Fruit fly (Drosophila melanogaster) whole organism, embryonic: ENCODE results near the gene CG12206.

ENCODE experiments used
- Ada2b ChIP-seq: fragments of 200-800 bp; sonication (Bioruptor generic); IDR thresholded peaks from 2 replicates; pipeline ENCODE4 v1.3.6; 2022; ENCODE audit warnings: missing biosample characterization, missing genetic modification characterization
- Antp ChIP-seq: fragments of 200-800 bp; sonication (Bioruptor generic); optimal IDR thresholded peaks from 3 replicates; lab custom pipeline; 2016; ENCODE audit warnings: missing biosample characterization, missing genetic modification characterization
- Bdp1 ChIP-seq: fragments of 200-800 bp; sonication (Bioruptor generic); optimal IDR thresholded peaks from 3 replicates; lab custom pipeline; 2016; ENCODE audit warnings: missing biosample characterization, missing genetic modification characterization
- Bteb2 ChIP-seq: fragments of 200-800 bp; sonication (Bioruptor generic); optimal IDR thresholded peaks from 2 replicates; lab custom pipeline; 2016; ENCODE audit warnings: missing biosample characterization, missing genetic modification characterization
- CG10431 ChIP-seq: fragments of 200-800 bp; sonication (Bioruptor generic); optimal IDR thresholded peaks from 3 replicates; lab custom pipeline; 2018; ENCODE audit warnings: missing biosample characterization, mild to moderate bottlenecking, missing genetic modification characterization
- CG10959 ChIP-seq: fragments of 200-800 bp; sonication (Bioruptor generic); IDR thresholded peaks from 2 replicates; pipeline ENCODE4 v1.3.6; 2022; ENCODE audit warnings: missing biosample characterization, missing genetic modification characterization
- CG11398 ChIP-seq: fragments of 200-800 bp; sonication (Bioruptor generic); optimal IDR thresholded peaks from 2 replicates; lab custom pipeline; 2016; ENCODE audit warnings: missing biosample characterization, missing genetic modification characterization
- CG12391 ChIP-seq: fragments of 200-800 bp; sonication (Bioruptor generic); optimal IDR thresholded peaks from 3 replicates; lab custom pipeline; 2018; ENCODE audit warnings: missing biosample characterization, mild to moderate bottlenecking, missing genetic modification characterization, moderate library complexity
- CG13894 ChIP-seq: fragments of 200-800 bp; sonication (Bioruptor generic); optimal IDR thresholded peaks from 3 replicates; lab custom pipeline; 2018; ENCODE audit warnings: missing biosample characterization, mild to moderate bottlenecking, missing genetic modification characterization, moderate library complexity
- CG14441 ChIP-seq: fragments of 200-800 bp; sonication (Bioruptor generic); IDR thresholded peaks from 2 replicates; pipeline ENCODE4 v1.3.6; 2022; ENCODE audit warnings: missing biosample characterization, missing genetic modification characterization
- CG14710 ChIP-seq: fragments of 200-800 bp; sonication (Bioruptor generic); optimal IDR thresholded peaks from 3 replicates; lab custom pipeline; 2019; ENCODE audit warnings: missing biosample characterization, mild to moderate bottlenecking, missing genetic modification characterization, moderate library complexity
- CG15073 ChIP-seq: fragments of 200-800 bp; sonication (Bioruptor generic); optimal IDR thresholded peaks from 2 replicates; lab custom pipeline; 2016; ENCODE audit warnings: missing biosample characterization, missing genetic modification characterization
- CG1529 ChIP-seq: fragments of 200-800 bp; sonication (Bioruptor generic); optimal IDR thresholded peaks from 3 replicates; lab custom pipeline; 2018; ENCODE audit warnings: missing biosample characterization, missing genetic modification characterization
- CG15514 ChIP-seq: fragments of 200-800 bp; sonication (Bioruptor generic); optimal IDR thresholded peaks from 3 replicates; lab custom pipeline; 2017; ENCODE audit warnings: missing biosample characterization, missing genetic modification characterization, mild to moderate bottlenecking, moderate library complexity, missing genetic modification reagents
- CG16815 ChIP-seq: fragments of 200-800 bp; sonication (Bioruptor generic); optimal IDR thresholded peaks from 3 replicates; lab custom pipeline; 2017; ENCODE audit warnings: missing biosample characterization, mild to moderate bottlenecking, missing genetic modification characterization
- CG16863 ChIP-seq: fragments of 200-800 bp; sonication (Bioruptor generic); optimal IDR thresholded peaks from 3 replicates; lab custom pipeline; 2016; ENCODE audit warnings: missing biosample characterization, missing genetic modification characterization
- CG17829 ChIP-seq: fragments of 200-800 bp; optimal IDR thresholded peaks from 2 replicates; lab custom pipeline; 2019; ENCODE audit warnings: missing biosample characterization, mild to moderate bottlenecking, missing genetic modification characterization, moderate library complexity
- CG18764 ChIP-seq: fragments of 200-800 bp; sonication (Bioruptor generic); optimal IDR thresholded peaks from 3 replicates; lab custom pipeline; 2016; ENCODE audit warnings: missing biosample characterization, missing genetic modification characterization
- CG3065 ChIP-seq: fragments of 200-800 bp; sonication (Bioruptor generic); optimal IDR thresholded peaks from 2 replicates; lab custom pipeline; 2016; ENCODE audit warnings: missing biosample characterization, missing genetic modification characterization
- CG33213 ChIP-seq: fragments of 200-800 bp; sonication (Bioruptor generic); optimal IDR thresholded peaks from 3 replicates; lab custom pipeline; 2016; ENCODE audit warnings: missing biosample characterization, missing genetic modification characterization
- CG4328 ChIP-seq: fragments of 200-800 bp; sonication (Bioruptor generic); optimal IDR thresholded peaks from 3 replicates; lab custom pipeline; 2017; ENCODE audit warnings: missing biosample characterization, missing genetic modification reagents, missing genetic modification characterization
- CG6175 ChIP-seq: fragments of 200-800 bp; sonication (Bioruptor generic); IDR thresholded peaks from 3 replicates; pipeline ENCODE4 v1.3.6; 2022; ENCODE audit warnings: missing biosample characterization, missing genetic modification characterization
- CG6791 ChIP-seq: fragments of 200-800 bp; sonication (Bioruptor generic); IDR thresholded peaks from 3 replicates; pipeline ENCODE4 v1.3.6; 2022; ENCODE audit warnings: missing biosample characterization, missing genetic modification characterization; ENCODE audit not compliant: partially characterized antibody
- CG8388 ChIP-seq: fragments of 200-800 bp; sonication (Bioruptor generic); optimal IDR thresholded peaks from 2 replicates; lab custom pipeline; 2019; ENCODE audit warnings: missing biosample characterization, mild to moderate bottlenecking, missing genetic modification characterization, moderate library complexity
- CG9817 ChIP-seq: fragments of 200-800 bp; sonication (Bioruptor generic); optimal IDR thresholded peaks from 2 replicates; lab custom pipeline; 2018; ENCODE audit warnings: missing biosample characterization, mild to moderate bottlenecking, missing genetic modification characterization, moderate library complexity
- Chrac-16 ChIP-seq: fragments of 200-800 bp; sonication (Bioruptor generic); optimal IDR thresholded peaks from 3 replicates; lab custom pipeline; 2016; ENCODE audit warnings: missing biosample characterization, missing genetic modification characterization
- E2f1 ChIP-seq: fragments of 200-800 bp; sonication (Bioruptor generic); IDR thresholded peaks from 2 replicates; pipeline ENCODE4 v1.3.6; 2022; ENCODE audit warnings: missing biosample characterization, missing genetic modification characterization
- E2f2 ChIP-seq: fragments of 200-800 bp; sonication (Bioruptor generic); IDR thresholded peaks from 2 replicates; pipeline ENCODE4 v1.3.6; 2022; ENCODE audit warnings: missing biosample characterization, missing genetic modification characterization
- ERR ChIP-seq: fragments of 200-800 bp; sonication (Bioruptor generic); optimal IDR thresholded peaks from 2 replicates; lab custom pipeline; 2016; ENCODE audit warnings: missing biosample characterization, missing genetic modification characterization
- Ets65A ChIP-seq: fragments of 200-800 bp; sonication (Bioruptor generic); peaks from one replicate; lab custom pipeline; 2016; ENCODE audit warnings: missing biosample characterization, missing genetic modification characterization
- Max ChIP-seq: fragments of 200-800 bp; sonication (Bioruptor generic); optimal IDR thresholded peaks from 2 replicates; lab custom pipeline; 2016; ENCODE audit warnings: missing biosample characterization, mild to moderate bottlenecking, missing genetic modification characterization
- Mrtf ChIP-seq: fragments of 200-800 bp; sonication (Bioruptor generic); IDR thresholded peaks from 3 replicates; pipeline ENCODE4 v1.3.6; 2022; ENCODE audit warnings: missing biosample characterization, missing genetic modification characterization
- Pdp1 ChIP-seq, 2 experiments: fragments of 200-800 bp; sonication (Bioruptor generic); optimal IDR thresholded peaks; 3 replicates each; lab custom pipeline; 2016; ENCODE audit warnings: missing biosample characterization in 2 of 2, missing genetic modification characterization in 2 of 2, mild to moderate bottlenecking in 1 of 2, moderate library complexity in 1 of 2
- bigmax ChIP-seq: fragments of 200-800 bp; sonication (Bioruptor generic); optimal IDR thresholded peaks from 2 replicates; lab custom pipeline; 2018; ENCODE audit warnings: missing biosample characterization, mild to moderate bottlenecking, missing genetic modification characterization
- br ChIP-seq: fragments of >200 bp; optimal IDR thresholded peaks from 2 replicates; lab custom pipeline; 2017
- caup ChIP-seq: fragments of 200-800 bp; sonication (Bioruptor generic); optimal IDR thresholded peaks from 3 replicates; lab custom pipeline; 2017; ENCODE audit warnings: missing biosample characterization, mild to moderate bottlenecking, missing genetic modification characterization, moderate library complexity; ENCODE audit not compliant: severe bottlenecking
- cg ChIP-seq: fragments of 200-800 bp; sonication (Bioruptor generic); optimal IDR thresholded peaks from 3 replicates; lab custom pipeline; 2019; ENCODE audit warnings: missing biosample characterization, mild to moderate bottlenecking, missing genetic modification characterization, moderate library complexity
- ems ChIP-seq: fragments of 200-800 bp; sonication (Bioruptor generic); optimal IDR thresholded peaks from 3 replicates; lab custom pipeline; 2016; ENCODE audit warnings: missing biosample characterization, missing genetic modification characterization
- ewg ChIP-seq: fragments of 200-800 bp; sonication (Bioruptor generic); optimal IDR thresholded peaks from 3 replicates; lab custom pipeline; 2017; ENCODE audit warnings: mild to moderate bottlenecking, missing biosample characterization, missing genetic modification reagents, missing genetic modification characterization
- fd3F ChIP-seq: fragments of 200-800 bp; sonication (Bioruptor generic); optimal IDR thresholded peaks from 2 replicates; lab custom pipeline; 2018; ENCODE audit warnings: missing biosample characterization, mild to moderate bottlenecking, missing genetic modification characterization, moderate library complexity
- grau ChIP-seq: fragments of 200-800 bp; optimal IDR thresholded peaks from 3 replicates; lab custom pipeline; 2019; ENCODE audit warnings: missing biosample characterization, mild to moderate bottlenecking, missing genetic modification characterization, moderate library complexity
- ken ChIP-seq: fragments of 200-800 bp; sonication (Bioruptor generic); IDR thresholded peaks from 3 replicates; pipeline ENCODE4 v1.3.6; 2022; ENCODE audit warnings: missing biosample characterization, missing genetic modification characterization
- lmd ChIP-seq: fragments of 200-800 bp; sonication (Bioruptor generic); IDR thresholded peaks from 2 replicates; pipeline ENCODE4 v1.3.6; 2022; ENCODE audit warnings: missing biosample characterization, missing genetic modification characterization
- peb ChIP-seq: fragments of 200-800 bp; sonication (Bioruptor generic); IDR thresholded peaks from 2 replicates; pipeline ENCODE4 v1.3.6; 2022; ENCODE audit warnings: missing biosample characterization, missing genetic modification characterization
- sc ChIP-seq, 3 experiments: fragments of >200 bp in 2 of 3; fragments of 200-800 bp in 1 of 3; sonication (Bioruptor generic) in 1 of 3; optimal IDR thresholded peaks; 2 replicates in 2 of 3; 3 replicates in 1 of 3; lab custom pipeline; 2017; ENCODE audit warnings: mild to moderate bottlenecking in 1 of 3, missing biosample characterization in 1 of 3, missing genetic modification characterization in 1 of 3, missing genetic modification reagents in 1 of 3
- sim ChIP-seq: fragments of 200-800 bp; sonication (Bioruptor generic); IDR thresholded peaks from 2 replicates; pipeline ENCODE4 v1.3.6; 2022; ENCODE audit warnings: missing biosample characterization, missing genetic modification characterization
- slbo ChIP-seq: fragments of 200-800 bp; sonication (Bioruptor generic); IDR thresholded peaks from 2 replicates; pipeline ENCODE4 v1.3.6; 2022; ENCODE audit warnings: missing biosample characterization, missing genetic modification characterization
- so ChIP-seq: fragments of 200-800 bp; sonication (Bioruptor generic); IDR thresholded peaks from 3 replicates; pipeline ENCODE4 v1.3.6; 2022; ENCODE audit warnings: missing biosample characterization, missing genetic modification characterization
- twi ChIP-seq: fragments of 200-800 bp; optimal IDR thresholded peaks from 2 replicates; lab custom pipeline; 2019; ENCODE audit warnings: missing biosample characterization, mild to moderate bottlenecking, missing genetic modification characterization, moderate library complexity
- usp ChIP-seq: fragments of >200 bp; optimal IDR thresholded peaks from 2 replicates; lab custom pipeline; 2017; ENCODE audit warnings: missing biosample characterization, missing genetic modification characterization
- wor ChIP-seq: fragments of 200-800 bp; sonication (Bioruptor generic); IDR thresholded peaks from 2 replicates; pipeline ENCODE4 v1.3.6; 2022; ENCODE audit warnings: missing biosample characterization, missing genetic modification characterization

CG12206 gene

DNA sequence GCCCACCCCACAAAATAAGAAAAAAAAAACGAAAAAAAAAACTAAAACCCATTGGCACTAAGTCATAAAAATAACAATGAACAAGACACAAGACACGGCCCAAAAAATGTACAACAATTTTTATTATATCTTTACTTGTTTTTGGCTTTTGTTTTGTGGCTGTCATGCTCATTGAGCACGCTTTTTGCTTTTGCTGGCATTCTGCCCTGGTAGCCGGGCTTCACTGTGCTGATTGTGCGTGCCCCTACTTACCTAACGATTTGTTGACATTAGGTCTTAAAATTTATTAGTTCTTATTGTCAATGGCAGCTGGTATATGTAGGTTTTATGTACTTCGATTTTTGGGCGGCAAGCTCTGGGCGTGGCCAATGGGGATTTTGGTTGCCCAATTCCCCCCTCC lies 15.8 kb downstream of the CG12206 start (continued):
- TF ChIP-seq CG13894: no peak
- TF ChIP-seq CG15073 (GFP tag; lab: Kevin White, UChicago): no peak
- TF ChIP-seq Chrac-16 (GFP tag; lab: Kevin White, UChicago): no peak
- no peak for TF ChIP-seq Bdp1
- TF ChIP-seq CG3065: no peak
- no peak for TF ChIP-seq E2f2 (GFP tag; lab: Robert Waterston, UW)
- no peak for TF ChIP-seq CG15514
- TF ChIP-seq ems (GFP tag; lab: Kevin White, UChicago): no peak
- no peak for TF ChIP-seq Mrtf (GFP tag; lab: Robert Waterston, UW)
- TF ChIP-seq CG16863 (GFP tag; lab: Kevin White, UChicago): no peak
- no peak for TF ChIP-seq Ada2b (GFP tag; lab: Robert Waterston, UW)
- TF ChIP-seq Bteb2 (GFP tag; lab: Kevin White, UChicago): no peak
- no peak for TF ChIP-seq Max (GFP tag; lab: Kevin White, UChicago)
- TF ChIP-seq wor: no peak
- no peak for TF ChIP-seq CG14441 (GFP tag; lab: Robert Waterston, UW)
- no peak for TF ChIP-seq br (lab: Kevin White, UChicago)
- TF ChIP-seq ERR (GFP tag; lab: Kevin White, UChicago): no peak
- peak; percentile 40 for TF ChIP-seq slbo (GFP tag; lab: Robert Waterston, UW)
- TF ChIP-seq Ets65A: peak; percentile 68
- TF ChIP-seq CG1529 (GFP tag; lab: Kevin White, UChicago): no peak
- no peak for TF ChIP-seq Antp (GFP tag; lab: Kevin White, UChicago)
- no peak for TF ChIP-seq ken (GFP tag; lab: Robert Waterston, UW)
- no peak for TF ChIP-seq CG12391 (tag; lab: Kevin White, UChicago)
- TF ChIP-seq lmd: peak; percentile 19; the same call in 1 of the 2 replicates
- no peak for TF ChIP-seq CG9817 (tag; lab: Kevin White, UChicago)
- no peak for TF ChIP-seq CG8388
- no peak for TF ChIP-seq cg (GFP tag; lab: Kevin White, UChicago)
- no peak for TF ChIP-seq peb
- no peak for TF ChIP-seq CG17829
- no peak for TF ChIP-seq CG10431 (GFP tag; lab: Kevin White, UChicago)
- no peak for TF ChIP-seq CG6175 (GFP tag; lab: Robert Waterston, UW)
- TF ChIP-seq CG16815 (GFP tag; lab: Kevin White, UChicago): no peak
- TF ChIP-seq CG4328 (GFP tag; lab: Kevin White, UChicago): no peak
- no peak for TF ChIP-seq ewg
- TF ChIP-seq twi (tag; lab: Kevin White, UChicago): no peak
- TF ChIP-seq CG6791: no peak
- TF ChIP-seq caup (GFP tag; lab: Kevin White, UChicago): no peak
- TF ChIP-seq CG10959 (GFP tag; lab: Robert Waterston, UW): no peak
- TF ChIP-seq bigmax: no peak
- no peak for TF ChIP-seq so (GFP tag; lab: Robert Waterston, UW)
- peak; percentile 63 for TF ChIP-seq grau
- TF ChIP-seq fd3F (GFP tag; lab: Kevin White, UChicago): no peak
- no peak for TF ChIP-seq sim (GFP tag; lab: Robert Waterston, UW)
- no peak for TF ChIP-seq CG14710 (tag; lab: Kevin White, UChicago)
- TF ChIP-seq sc (optimal IDR thresholded peaks at IDR 0.05; lab: Kevin White, UChicago): no peak
- no peak for TF ChIP-seq sc (GFP tag; optimal IDR thresholded peaks at IDR 0.05; lab: Kevin White, UChicago)
- TF ChIP-seq CG18764 (GFP tag; lab: Kevin White, UChicago): no peak
- TF ChIP-seq usp (GFP tag; lab: Kevin White, UChicago): no peak
- TF ChIP-seq CG33213 (GFP tag; lab: Kevin White, UChicago): no peak
- peak in 1 of 2 experiments; percentile 23 for TF ChIP-seq Pdp1 (GFP tag; optimal IDR thresholded peaks at IDR 0.05; lab: Kevin White, UChicago)
- TF ChIP-seq CG11398: no peak
- no peak for TF ChIP-seq E2f1 (GFP tag; lab: Robert Waterston, UW)
